Fruit fly (Drosophila melanogaster): ENCODE results near the gene CG8379.

- TF ChIP-seq CG4496 (GFP tag; IDR thresholded peaks at IDR 0.05): no peak
- TF ChIP-seq fd96Ca (GFP tag; IDR thresholded peaks at IDR 0.05): no peak
- TF ChIP-seq rn (GFP tag; IDR thresholded peaks at IDR 0.05): no peak
- no peak for TF ChIP-seq CG14655 (GFP tag; optimal IDR thresholded peaks at IDR 0.05)
- TF ChIP-seq CG13204 (GFP tag; optimal IDR thresholded peaks at IDR 0.05): no peak
- no peak for TF ChIP-seq CG8159 (tag; optimal IDR thresholded peaks at IDR 0.05)
- no peak for TF ChIP-seq CG34367 (tag; optimal IDR thresholded peaks at IDR 0.05)
- no peak for TF ChIP-seq CG9948 (tag; optimal IDR thresholded peaks at IDR 0.05)
- no peak for TF ChIP-seq gl (tag; optimal IDR thresholded peaks at IDR 0.05)
- TF ChIP-seq EcR (GFP tag; optimal IDR thresholded peaks at IDR 0.05): no peak
- no peak for TF ChIP-seq CG8301 (tag; optimal IDR thresholded peaks at IDR 0.05)
- TF ChIP-seq D1 (tag; optimal IDR thresholded peaks at IDR 0.05): no peak
- TF ChIP-seq Pif1B (GFP tag; optimal IDR thresholded peaks at IDR 0.05): no peak
- no peak for TF ChIP-seq Pif1A (GFP tag; optimal IDR thresholded peaks at IDR 0.05)
Observed at dm6 chr3R:8818239-8818638, 6.0 kb upstream of the CG8379 start.

Measured in whole organism, pupa.